Fruit fly (Drosophila melanogaster) whole organism, adult: ENCODE measurements around the gene Bap60.

Experiments
- CG11617 ChIP-seq: fragments of 200-800 bp; sonication (Bioruptor generic); optimal IDR thresholded peaks from 2 replicates; lab custom pipeline; 2017; ENCODE audit warnings: mild to moderate bottlenecking, missing biosample characterization, missing genetic modification reagents, missing genetic modification characterization
- CG12768 ChIP-seq: fragments of 200-800 bp; sonication (Bioruptor generic); optimal IDR thresholded peaks from 2 replicates; lab custom pipeline; 2017; ENCODE audit warnings: missing biosample characterization, missing genetic modification characterization, mild to moderate bottlenecking, moderate library complexity, missing genetic modification reagents
- CG14711 ChIP-seq: fragments of 200-800 bp; sonication (Bioruptor generic); optimal IDR thresholded peaks from 2 replicates; lab custom pipeline; 2018; ENCODE audit warnings: missing biosample characterization, mild to moderate bottlenecking, missing genetic modification characterization, moderate library complexity
- CG1620 ChIP-seq: fragments of 200-800 bp; sonication (Bioruptor generic); optimal IDR thresholded peaks from 2 replicates; lab custom pipeline; 2016; ENCODE audit warnings: missing biosample characterization, missing genetic modification characterization
- CG33017 ChIP-seq: fragments of 200-800 bp; sonication (Bioruptor generic); optimal IDR thresholded peaks from 2 replicates; lab custom pipeline; 2018; ENCODE audit warnings: missing biosample characterization, mild to moderate bottlenecking, missing genetic modification characterization, moderate library complexity
- CG5204 ChIP-seq: fragments of 200-800 bp; sonication (Bioruptor generic); optimal IDR thresholded peaks from 2 replicates; lab custom pipeline; 2016; ENCODE audit warnings: missing biosample characterization, missing genetic modification characterization
- CG7045 ChIP-seq: fragments of 200-800 bp; sonication (Bioruptor generic); optimal IDR thresholded peaks from 2 replicates; lab custom pipeline; 2017; ENCODE audit warnings: missing biosample characterization, mild to moderate bottlenecking, missing genetic modification characterization
- CG7101 ChIP-seq: fragments of 200-800 bp; sonication (Bioruptor generic); optimal IDR thresholded peaks from 2 replicates; lab custom pipeline; 2018; ENCODE audit warnings: missing biosample characterization, mild to moderate bottlenecking, missing genetic modification characterization, moderate library complexity
- Clk ChIP-seq: fragments of 200-800 bp; sonication (Bioruptor generic); optimal IDR thresholded peaks from 2 replicates; lab custom pipeline; 2017; ENCODE audit warnings: missing biosample characterization, missing genetic modification characterization
- Crg-1 ChIP-seq: fragments of 200-800 bp; sonication (Bioruptor generic); optimal IDR thresholded peaks from 2 replicates; lab custom pipeline; 2016; ENCODE audit warnings: missing biosample characterization, missing genetic modification characterization
- Hr96 ChIP-seq: fragments of 200-800 bp; sonication (Bioruptor generic); optimal IDR thresholded peaks from 2 replicates; lab custom pipeline; 2016; ENCODE audit warnings: missing biosample characterization, missing genetic modification characterization
- Mnt ChIP-seq: fragments of 200-800 bp; sonication (Bioruptor generic); optimal IDR thresholded peaks from 2 replicates; lab custom pipeline; 2016; ENCODE audit warnings: missing biosample characterization, mild to moderate bottlenecking, missing genetic modification characterization
- bab1 ChIP-seq: fragments of 200-800 bp; sonication (Bioruptor generic); optimal IDR thresholded peaks from 3 replicates; lab custom pipeline; 2019; ENCODE audit warnings: missing biosample characterization, mild to moderate bottlenecking, missing genetic modification characterization, moderate library complexity
- cic ChIP-seq: fragments of 200-800 bp; sonication (Bioruptor generic); optimal IDR thresholded peaks from 2 replicates; lab custom pipeline; 2017; ENCODE audit warnings: missing biosample characterization, mild to moderate bottlenecking, missing genetic modification characterization, moderate library complexity
- cnc ChIP-seq, 2 experiments: fragments of >200 bp; optimal IDR thresholded peaks; 2 replicates each; lab custom pipeline; 2017
- kay ChIP-seq: fragments of 200-800 bp; sonication (Bioruptor generic); peaks from one replicate; lab custom pipeline; 2016; ENCODE audit warnings: missing biosample characterization, missing genetic modification characterization, borderline replicate concordance
- ovo ChIP-seq: fragments of 200-800 bp; sonication (Bioruptor generic); optimal IDR thresholded peaks from 2 replicates; lab custom pipeline; 2016; ENCODE audit warnings: missing biosample characterization, missing genetic modification characterization
- pad ChIP-seq: fragments of 200-800 bp; sonication (Bioruptor generic); optimal IDR thresholded peaks from 3 replicates; lab custom pipeline; 2017; ENCODE audit warnings: missing biosample characterization, missing genetic modification characterization, mild to moderate bottlenecking, moderate library complexity, missing genetic modification reagents
- tj ChIP-seq: fragments of 200-800 bp; sonication (Bioruptor generic); optimal IDR thresholded peaks from 3 replicates; lab custom pipeline; 2017; ENCODE audit warnings: missing biosample characterization, mild to moderate bottlenecking, missing genetic modification characterization, moderate library complexity
- toe ChIP-seq: fragments of 200-800 bp; sonication (Bioruptor generic); optimal IDR thresholded peaks from 2 replicates; lab custom pipeline; 2016; ENCODE audit warnings: missing biosample characterization, missing genetic modification characterization

Gene Bap60

dm6 chrX:13159481-13159880 is at the start of gene Bap60, which contains the start of gene CG12096:
Gene Bap60 (minus strand): TSS chrX:13159508.
Gene CG12096 (plus strand): TSS chrX:13159604.
- TF ChIP-seq CG11617 (GFP tag; lab: Kevin White, UChicago) (peak; percentile 78), pad (peak; percentile 70), Mnt (GFP tag; lab: Kevin White, UChicago) (peak; percentile 78), cic (GFP tag; lab: Kevin White, UChicago) (no peak), Hr96 (GFP tag; lab: Kevin White, UChicago) (peak; percentile 91), ovo (peak; percentile 73), kay (GFP tag; lab: Kevin White, UChicago) (no peak), bab1 (GFP tag; lab: Kevin White, UChicago) (peak; percentile 91), CG14711 (tag; lab: Kevin White, UChicago) (peak; percentile 69), CG5204 (GFP tag; lab: Kevin White, UChicago) (peak; percentile 71), CG7101 (tag; lab: Kevin White, UChicago) (peak; percentile 82), CG33017 (tag; lab: Kevin White, UChicago) (peak; percentile 32), Crg-1 (GFP tag; lab: Kevin White, UChicago) (peak; percentile 55), Clk (GFP tag; lab: Kevin White, UChicago) (peak; percentile 33), CG1620 (GFP tag; lab: Kevin White, UChicago) (peak; percentile 77), cnc (optimal IDR thresholded peaks at IDR 0.05; lab: Kevin White, UChicago) (no peak), CG12768 (peak; percentile 7), CG7045 (GFP tag; lab: Kevin White, UChicago) (peak; percentile 56), toe (peak; percentile 81), tj (peak; percentile 68)

DNA sequence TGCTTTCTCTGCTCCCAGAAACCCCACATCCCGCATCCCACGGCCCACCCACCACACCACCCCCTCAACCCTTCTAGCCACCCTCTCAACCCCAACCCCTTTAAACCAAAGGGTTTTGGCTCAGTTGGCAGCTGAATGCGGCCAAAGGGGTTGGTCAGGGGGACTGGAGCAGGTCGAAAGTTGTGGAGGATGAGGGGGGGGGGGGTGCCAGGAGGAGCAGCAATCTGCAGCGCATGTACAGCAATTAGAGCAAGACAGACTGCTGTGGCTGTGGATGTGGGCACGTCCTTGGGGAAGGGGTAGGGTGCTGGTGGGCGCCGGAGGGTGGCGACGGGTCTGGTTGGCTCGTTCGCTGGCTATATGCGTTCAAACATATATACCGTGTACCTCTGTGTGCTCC is 49.2 kb upstream of the Bap60 start:
- TF ChIP-seq tj (no peak), Clk (GFP tag; lab: Kevin White, UChicago) (no peak), Crg-1 (GFP tag; lab: Kevin White, UChicago) (no peak), Hr96 (GFP tag; lab: Kevin White, UChicago) (no peak), Mnt (GFP tag; lab: Kevin White, UChicago) (no peak), toe (no peak), bab1 (GFP tag; lab: Kevin White, UChicago) (no peak), CG11617 (GFP tag; lab: Kevin White, UChicago) (no peak), CG12768 (no peak), CG14711 (tag; lab: Kevin White, UChicago) (no peak), CG33017 (tag; lab: Kevin White, UChicago) (no peak), CG7101 (tag; lab: Kevin White, UChicago) (no peak), CG7045 (GFP tag; lab: Kevin White, UChicago) (no peak), CG1620 (GFP tag; lab: Kevin White, UChicago) (no peak), pad (no peak), ovo (no peak), CG5204 (GFP tag; lab: Kevin White, UChicago) (no peak), kay (GFP tag; lab: Kevin White, UChicago) (no peak)

dm6 chrX:13208075-13208474 is 48.8 kb upstream of the Bap60 start:
- TF ChIP-seq CG14711 (tag; lab: Kevin White, UChicago), result no peak
- peak; percentile 32 for TF ChIP-seq CG7101 (tag; lab: Kevin White, UChicago)
- TF ChIP-seq CG7045 (GFP tag; lab: Kevin White, UChicago), result no peak
- no peak for TF ChIP-seq CG1620 (GFP tag; lab: Kevin White, UChicago)
- no peak for TF ChIP-seq tj
- no peak for TF ChIP-seq toe

- TF ChIP-seq CG33017 (tag; lab: Kevin White, UChicago), result no peak
- no peak for TF ChIP-seq Clk (GFP tag; lab: Kevin White, UChicago)
- no peak for TF ChIP-seq CG7101 (tag; lab: Kevin White, UChicago)
- TF ChIP-seq kay (GFP tag; lab: Kevin White, UChicago), result no peak
- no peak for TF ChIP-seq pad
- TF ChIP-seq bab1 (GFP tag; lab: Kevin White, UChicago), result no peak
- TF ChIP-seq CG12768, result no peak
- TF ChIP-seq Hr96 (GFP tag; lab: Kevin White, UChicago), result no peak
- TF ChIP-seq CG1620 (GFP tag; lab: Kevin White, UChicago), result no peak
- TF ChIP-seq CG11617 (GFP tag; lab: Kevin White, UChicago), result no peak
- no peak for TF ChIP-seq CG7045 (GFP tag; lab: Kevin White, UChicago)
- no peak for TF ChIP-seq cnc (optimal IDR thresholded peaks at IDR 0.05; lab: Kevin White, UChicago)
- no peak for TF ChIP-seq Mnt (GFP tag; lab: Kevin White, UChicago)
- TF ChIP-seq tj, result no peak
Measured at dm6 chrX:13204718-13205117, 45.4 kb upstream of the Bap60 start.

DNA sequence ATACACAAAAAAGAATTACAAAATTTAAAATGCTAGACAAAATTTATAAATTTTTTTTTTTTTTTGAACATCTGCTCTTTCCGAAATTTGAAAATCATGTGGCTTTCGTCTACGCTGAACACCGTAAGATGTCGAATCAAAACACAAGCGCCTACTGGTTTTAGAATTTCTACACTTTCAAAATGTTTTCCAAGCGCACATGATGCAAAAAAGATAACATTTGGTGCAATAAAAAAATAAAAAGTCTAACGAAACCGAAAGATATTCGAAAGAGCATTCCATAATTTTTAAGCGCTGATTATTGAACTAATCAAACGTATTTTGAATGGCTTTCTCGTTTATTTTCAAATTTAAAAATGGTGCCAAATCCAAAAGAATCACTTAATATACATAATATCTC is 42.9 kb upstream of the Bap60 start, which contains the start of gene CG44437:
CG44437 (minus strand) TSS at position 101 of the 400 bp plus-strand sequence.
- TF ChIP-seq kay (GFP tag; lab: Kevin White, UChicago) (peak; percentile 45), Hr96 (GFP tag; lab: Kevin White, UChicago) (no peak)

dm6 chrX:13194249-13194648 is 34.9 kb upstream of the Bap60 start, which contains the start of gene Coq5:
Gene Coq5 (minus strand): TSS chrX:13194551.
- no peak for TF ChIP-seq Hr96 (GFP tag; lab: Kevin White, UChicago)
- no peak for TF ChIP-seq Mnt (GFP tag; lab: Kevin White, UChicago)
- no peak for TF ChIP-seq CG14711 (tag; lab: Kevin White, UChicago)
- TF ChIP-seq bab1 (GFP tag; lab: Kevin White, UChicago), result no peak
- no peak for TF ChIP-seq CG7101 (tag; lab: Kevin White, UChicago)
- TF ChIP-seq CG12768, result no peak
- TF ChIP-seq CG5204 (GFP tag; lab: Kevin White, UChicago), result no peak
- TF ChIP-seq ovo, result no peak
- TF ChIP-seq Clk (GFP tag; lab: Kevin White, UChicago), result no peak
- TF ChIP-seq CG11617 (GFP tag; lab: Kevin White, UChicago), result no peak
- no peak for TF ChIP-seq tj
- TF ChIP-seq toe, result no peak
